Fruit fly (Drosophila melanogaster): ENCODE measurements around the gene gpp.

gpp gene

DNA sequence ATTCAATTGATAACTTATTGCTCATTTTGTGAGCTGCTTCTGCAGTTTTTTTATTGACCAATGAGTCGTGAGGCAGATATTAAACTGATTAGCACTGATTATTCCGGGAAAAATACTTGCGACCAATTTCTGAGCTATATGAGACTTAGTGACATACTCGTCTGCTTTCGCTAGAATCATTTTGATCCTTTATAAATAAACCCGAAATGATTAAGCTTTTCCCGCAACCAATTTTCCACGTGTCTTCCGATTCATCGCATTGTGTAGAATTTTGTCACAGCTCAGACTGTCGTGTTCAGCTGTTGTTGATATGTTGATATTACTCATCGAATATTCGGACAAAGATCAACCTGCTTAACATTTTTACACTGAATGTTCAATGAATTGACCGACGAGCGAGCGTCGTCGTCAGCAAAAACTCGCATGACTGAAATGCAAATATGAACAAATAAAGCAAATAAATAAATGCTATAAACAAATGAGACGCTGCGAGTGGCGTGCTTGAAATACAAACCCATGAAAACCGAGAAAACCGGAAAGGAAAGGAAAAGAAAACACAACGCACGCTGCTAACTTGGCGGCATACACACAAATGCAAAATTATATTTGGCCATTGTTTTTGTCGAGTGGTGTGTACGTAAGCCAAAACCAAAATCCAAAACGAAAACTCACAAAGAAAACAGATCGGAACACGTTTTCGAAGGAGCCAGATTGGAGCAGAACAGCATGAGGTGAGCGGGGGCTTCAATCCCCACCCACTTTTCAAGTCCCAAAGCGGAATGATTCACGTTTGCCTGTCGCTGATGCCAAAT is 5.7 kb upstream of the gpp start:
- TF ChIP-seq CG14655 (GFP tag; optimal IDR thresholded peaks at IDR 0.05), result no peak
- TF ChIP-seq CG34367 (tag; optimal IDR thresholded peaks at IDR 0.05), result no peak
- no peak for TF ChIP-seq CG32121 (GFP tag; IDR thresholded peaks at IDR 0.05)
- TF ChIP-seq Pif1A (GFP tag; optimal IDR thresholded peaks at IDR 0.05), result no peak
- no peak for TF ChIP-seq CG4496 (GFP tag; IDR thresholded peaks at IDR 0.05)
- no peak for TF ChIP-seq D1 (tag; optimal IDR thresholded peaks at IDR 0.05)
- TF ChIP-seq CG8301 (tag; optimal IDR thresholded peaks at IDR 0.05), result no peak
- peak; percentile 8 for TF ChIP-seq EcR (GFP tag; optimal IDR thresholded peaks at IDR 0.05)

DNA sequence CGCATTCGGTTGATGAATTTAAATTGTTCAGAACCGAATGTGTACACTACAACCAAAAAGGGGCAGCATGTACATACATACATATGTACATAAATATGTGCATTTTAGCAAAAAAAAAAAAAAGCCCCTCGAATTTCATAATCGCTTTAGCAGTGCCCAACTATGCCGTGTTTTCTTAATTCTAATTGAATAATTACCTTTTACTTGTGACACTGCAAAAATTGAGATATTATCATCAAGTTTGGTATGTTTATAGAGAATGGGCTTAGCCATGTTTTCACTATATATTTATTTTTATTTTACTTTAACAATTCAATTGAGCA is 5.2 kb upstream of the gpp start:
- peak; percentile 4 for TF ChIP-seq Snoo (tag; optimal IDR thresholded peaks at IDR 0.05)
- no peak for TF ChIP-seq CG34367 (tag; optimal IDR thresholded peaks at IDR 0.05)
- TF ChIP-seq CG17806 (tag; optimal IDR thresholded peaks at IDR 0.05), result no peak
- TF ChIP-seq CG14655 (GFP tag; optimal IDR thresholded peaks at IDR 0.05), result peak; percentile 23

DNA sequence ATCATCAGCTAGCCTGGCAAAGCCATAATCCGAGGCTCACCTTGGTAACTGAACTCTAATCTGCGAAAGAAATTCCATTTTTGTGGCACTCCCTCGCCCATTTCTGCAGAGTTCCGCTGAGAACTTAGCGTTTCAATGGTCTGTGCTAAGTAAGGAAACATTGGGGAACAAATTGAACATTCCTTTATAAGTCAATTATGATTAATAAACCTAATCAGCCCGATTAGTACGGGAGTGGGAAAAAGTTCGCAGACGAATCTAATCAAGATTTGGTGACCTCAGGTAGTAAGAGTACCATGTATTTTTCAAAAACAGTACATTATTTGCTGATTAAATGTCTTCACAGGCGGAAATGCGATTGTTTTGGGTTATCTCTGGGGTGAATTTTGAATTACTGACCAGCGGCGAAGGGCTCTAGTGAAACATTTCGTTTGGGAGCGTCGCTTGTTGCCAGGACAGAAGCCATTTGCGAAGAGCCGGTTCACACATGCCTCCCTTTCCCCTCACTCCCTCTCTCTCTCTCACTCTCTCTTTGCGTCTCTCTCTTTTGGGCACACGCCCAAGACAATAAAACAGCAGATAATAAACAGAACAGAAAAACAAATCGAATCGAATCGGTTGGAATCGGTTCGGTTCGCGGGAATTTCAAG is 4.0 kb upstream of the gpp start:
- TF ChIP-seq gl (tag; optimal IDR thresholded peaks at IDR 0.05) (peak; percentile 2), CG8159 (tag; optimal IDR thresholded peaks at IDR 0.05) (peak; percentile 10), Snoo (tag; optimal IDR thresholded peaks at IDR 0.05) (peak; percentile 31), CG12605 (GFP tag; IDR thresholded peaks at IDR 0.05) (peak; percentile 65), EcR (GFP tag; optimal IDR thresholded peaks at IDR 0.05) (peak; percentile 20), CG14655 (GFP tag; optimal IDR thresholded peaks at IDR 0.05) (no peak), CG10348 (GFP tag; IDR thresholded peaks at IDR 0.05) (no peak), CG4496 (GFP tag; IDR thresholded peaks at IDR 0.05) (0 out of 3 replicates have a peak, but pooled peaks have one; percentile 23), Ets98B (GFP tag; IDR thresholded peaks at IDR 0.05) (no peak), CG8301 (tag; optimal IDR thresholded peaks at IDR 0.05) (no peak), D1 (tag; optimal IDR thresholded peaks at IDR 0.05) (no peak), CG13204 (GFP tag; optimal IDR thresholded peaks at IDR 0.05) (peak; percentile 40)

DNA sequence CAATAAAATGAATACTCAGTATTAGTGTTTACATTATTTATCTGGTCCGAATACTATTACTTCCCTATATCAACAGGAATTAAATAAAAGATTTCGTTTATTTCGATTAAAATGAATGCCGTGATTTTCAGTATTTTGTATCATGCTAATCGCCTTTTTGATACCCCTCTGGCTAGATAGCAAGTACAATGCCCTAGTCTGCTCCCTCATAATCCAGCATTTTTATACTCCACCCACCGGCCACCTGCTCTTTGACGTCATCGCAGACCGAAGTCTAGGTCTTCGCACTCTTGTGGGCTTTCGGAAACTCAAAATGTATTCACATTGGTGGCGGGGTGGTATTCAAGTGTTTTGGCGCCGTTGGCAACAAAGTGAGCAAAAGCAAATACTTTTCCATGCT is 3.0 kb upstream of the gpp start:
- TF ChIP-seq Ets98B (GFP tag; IDR thresholded peaks at IDR 0.05), result no peak
- no peak for TF ChIP-seq CG8301 (tag; optimal IDR thresholded peaks at IDR 0.05)
- no peak for TF ChIP-seq CG17806 (tag; optimal IDR thresholded peaks at IDR 0.05)
- TF ChIP-seq CG9948 (tag; optimal IDR thresholded peaks at IDR 0.05), result no peak
- TF ChIP-seq Pif1A (GFP tag; optimal IDR thresholded peaks at IDR 0.05), result no peak
- no peak for TF ChIP-seq CG13204 (GFP tag; optimal IDR thresholded peaks at IDR 0.05)
- no peak for TF ChIP-seq fd96Ca (GFP tag; IDR thresholded peaks at IDR 0.05)
- TF ChIP-seq CG4496 (GFP tag; IDR thresholded peaks at IDR 0.05), result no peak
- no peak for TF ChIP-seq D1 (tag; optimal IDR thresholded peaks at IDR 0.05)
- TF ChIP-seq Snoo (tag; optimal IDR thresholded peaks at IDR 0.05), result no peak
- no peak for TF ChIP-seq CG12605 (GFP tag; IDR thresholded peaks at IDR 0.05)
- no peak for TF ChIP-seq CG8159 (tag; optimal IDR thresholded peaks at IDR 0.05)
- TF ChIP-seq EcR (GFP tag; optimal IDR thresholded peaks at IDR 0.05), result no peak
- TF ChIP-seq CG10348 (GFP tag; IDR thresholded peaks at IDR 0.05), result no peak
- TF ChIP-seq CG34367 (tag; optimal IDR thresholded peaks at IDR 0.05), result no peak
- no peak for TF ChIP-seq gl (tag; optimal IDR thresholded peaks at IDR 0.05)
- TF ChIP-seq CG32121 (GFP tag; IDR thresholded peaks at IDR 0.05), result no peak

DNA sequence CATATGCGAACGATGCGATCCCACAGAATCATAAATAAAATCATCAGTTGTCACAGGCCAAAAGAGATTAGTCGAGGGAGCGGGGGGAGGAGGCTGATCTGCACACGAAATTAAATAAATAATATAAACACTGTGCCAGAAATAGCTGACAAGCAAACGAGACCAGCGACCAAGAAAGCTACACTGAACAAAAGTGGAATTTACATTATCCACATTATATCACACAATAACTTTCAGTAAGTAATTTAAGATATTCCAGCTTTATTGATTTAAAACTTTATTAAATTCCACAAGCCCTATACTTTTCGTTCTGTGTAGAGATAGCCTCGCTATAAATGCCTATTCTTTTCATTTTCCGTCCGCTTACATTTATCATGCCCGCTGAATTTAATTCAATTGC is 2.5 kb upstream of the gpp start:
- TF ChIP-seq EcR (GFP tag; optimal IDR thresholded peaks at IDR 0.05), result no peak
- TF ChIP-seq CG34367 (tag; optimal IDR thresholded peaks at IDR 0.05), result peak; percentile 48
- peak; percentile 71 for TF ChIP-seq CG17806 (tag; optimal IDR thresholded peaks at IDR 0.05)
- no peak for TF ChIP-seq CG10348 (GFP tag; IDR thresholded peaks at IDR 0.05)
- TF ChIP-seq CG12605 (GFP tag; IDR thresholded peaks at IDR 0.05), result no peak; the same call in none of the 2 replicates
- TF ChIP-seq gl (tag; optimal IDR thresholded peaks at IDR 0.05), result no peak
- peak; percentile 80 for TF ChIP-seq Pif1A (GFP tag; optimal IDR thresholded peaks at IDR 0.05)
- peak; percentile 59 for TF ChIP-seq CG15710 (tag; optimal IDR thresholded peaks at IDR 0.05)
- TF ChIP-seq CG14655 (GFP tag; optimal IDR thresholded peaks at IDR 0.05), result peak; percentile 80
- TF ChIP-seq fd96Ca (GFP tag; IDR thresholded peaks at IDR 0.05), result peak; percentile 74; the same call in 1 of the 3 replicates
- TF ChIP-seq D1 (tag; optimal IDR thresholded peaks at IDR 0.05), result peak; percentile 28
- TF ChIP-seq CG8159 (tag; optimal IDR thresholded peaks at IDR 0.05), result peak; percentile 61
- TF ChIP-seq Ets98B (GFP tag; IDR thresholded peaks at IDR 0.05), result peak; percentile 89
- TF ChIP-seq Pif1B (GFP tag; optimal IDR thresholded peaks at IDR 0.05), result peak; percentile 69
- TF ChIP-seq CG4496 (GFP tag; IDR thresholded peaks at IDR 0.05), result peak; percentile 88
- TF ChIP-seq rn (GFP tag; IDR thresholded peaks at IDR 0.05), result peak; percentile 63; the same call in 1 of the 2 replicates
- peak; percentile 88; the same call in 1 of the 2 replicates for TF ChIP-seq CG32121 (GFP tag; IDR thresholded peaks at IDR 0.05)
- peak; percentile 79 for TF ChIP-seq CG8301 (tag; optimal IDR thresholded peaks at IDR 0.05)
- TF ChIP-seq CG13204 (GFP tag; optimal IDR thresholded peaks at IDR 0.05), result no peak
- peak; percentile 71 for TF ChIP-seq CG9948 (tag; optimal IDR thresholded peaks at IDR 0.05)
- TF ChIP-seq Snoo (tag; optimal IDR thresholded peaks at IDR 0.05), result peak; percentile 58

DNA sequence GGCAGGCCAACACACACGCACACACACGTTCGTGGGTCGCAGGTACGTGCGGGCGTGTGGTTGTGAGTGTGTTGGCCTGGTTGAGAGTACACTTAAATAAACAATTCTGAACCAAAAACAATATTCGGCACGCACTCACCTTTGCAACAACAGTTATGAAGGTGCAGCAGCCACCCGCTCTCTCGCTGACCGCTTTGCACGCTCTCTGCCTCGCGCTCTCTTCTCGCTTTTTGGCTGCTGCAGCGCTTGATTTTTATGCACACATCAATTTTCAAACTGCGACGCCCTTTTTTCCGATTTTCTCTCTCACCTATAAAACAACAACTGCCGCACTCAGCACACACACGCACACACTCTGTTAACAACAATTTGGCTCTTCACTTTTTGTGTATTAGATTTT is 1.4 kb upstream of the gpp start:
- TF ChIP-seq Snoo (tag; optimal IDR thresholded peaks at IDR 0.05) (no peak), CG8159 (tag; optimal IDR thresholded peaks at IDR 0.05) (no peak), CG13204 (GFP tag; optimal IDR thresholded peaks at IDR 0.05) (peak; percentile 43), CG9948 (tag; optimal IDR thresholded peaks at IDR 0.05) (no peak)
